Worm (Caenorhabditis elegans) whole organism, young adult: Measurements from ENCODE around the gene flp-16.

Experiments
- C17E4.6 ChIP-seq: fragments of 200-800 bp; sonication (Bioruptor generic); IDR thresholded peaks from 2 replicates; pipeline ENCODE4 v1.3.6; 2022; ENCODE audit warnings: missing genetic modification reagents, missing genetic modification characterization, missing compliant biosample characterization
- F23B12.7 ChIP-seq: sonication (generic microtip); optimal IDR thresholded peaks from 2 replicates; lab custom pipeline; 2017; ENCODE audit warnings: missing genetic modification characterization, mild to moderate bottlenecking, missing compliant biosample characterization, antibody characterized with exemption, moderate library complexity; ENCODE audit not compliant: insufficient read depth
- F33H1.4 ChIP-seq: fragments of 200-800 bp; sonication (Bioruptor generic); IDR thresholded peaks from 2 replicates; pipeline ENCODE4 v1.3.6; 2022; ENCODE audit warnings: missing genetic modification reagents, missing genetic modification characterization, missing compliant biosample characterization
- F39B2.1 ChIP-seq: fragments of 200-800 bp; sonication (Bioruptor generic); IDR thresholded peaks from 2 replicates; pipeline ENCODE4 v1.3.6; 2022; ENCODE audit warnings: missing genetic modification reagents, missing genetic modification characterization, missing compliant biosample characterization
- F49E8.2 ChIP-seq: sonication (generic microtip); optimal IDR thresholded peaks from 3 replicates; lab custom pipeline; 2017; ENCODE audit warnings: missing genetic modification characterization, mild to moderate bottlenecking, missing compliant biosample characterization, antibody characterized with exemption, moderate library complexity; ENCODE audit not compliant: insufficient read depth
- F57C9.4 ChIP-seq: sonication (generic microtip); optimal IDR thresholded peaks from 2 replicates; lab custom pipeline; 2017; ENCODE audit warnings: mild to moderate bottlenecking, missing genetic modification characterization, missing compliant biosample characterization
- K12H6.12 ChIP-seq: fragments of 200-800 bp; sonication (Bioruptor generic); optimal IDR thresholded peaks from 2 replicates; lab custom pipeline; 2018; ENCODE audit warnings: mild to moderate bottlenecking, missing genetic modification characterization, missing compliant biosample characterization
- T26A5.8 ChIP-seq: sonication (generic microtip); optimal IDR thresholded peaks from 2 replicates; lab custom pipeline; 2016; ENCODE audit warnings: missing genetic modification characterization, missing compliant biosample characterization
- Y53F4B.3 ChIP-seq: fragments of 200-800 bp; sonication (Bioruptor generic); IDR thresholded peaks from 2 replicates; pipeline ENCODE4 v1.3.6; 2022; ENCODE audit warnings: missing genetic modification reagents, missing genetic modification characterization, missing compliant biosample characterization
- Y53G8AR.9 ChIP-seq: fragments of 200-800 bp; sonication (Bioruptor generic); conservative IDR thresholded peaks from 2 replicates; pipeline ENCODE4 v1.3.6; 2022; ENCODE audit warnings: missing genetic modification reagents, missing genetic modification characterization, missing compliant biosample characterization
- Y67H2A.10 ChIP-seq: fragments of 200-800 bp; sonication (Bioruptor generic); conservative IDR thresholded peaks from 2 replicates; pipeline ENCODE4 v1.3.6; 2022; ENCODE audit warnings: missing genetic modification reagents, missing genetic modification characterization, missing compliant biosample characterization
- ZK185.1 ChIP-seq: sonication (generic microtip); optimal IDR thresholded peaks from 2 replicates; lab custom pipeline; 2016; ENCODE audit warnings: mild to moderate bottlenecking, missing genetic modification characterization, missing compliant biosample characterization; ENCODE audit not compliant: poor library complexity, severe bottlenecking
- athp-1 ChIP-seq: sonication (generic microtip); optimal IDR thresholded peaks from 2 replicates; lab custom pipeline; 2017; ENCODE audit warnings: mild to moderate bottlenecking, missing genetic modification characterization, missing compliant biosample characterization
- attf-3 ChIP-seq: fragments of 200-800 bp; sonication (Bioruptor generic); conservative IDR thresholded peaks from 2 replicates; pipeline ENCODE4 v1.3.6; 2022; ENCODE audit warnings: missing genetic modification reagents, missing genetic modification characterization, missing compliant biosample characterization
- bed-1 ChIP-seq: fragments of 200-800 bp; sonication (Bioruptor generic); IDR thresholded peaks from 2 replicates; pipeline ENCODE4 v1.3.6; 2022; ENCODE audit warnings: missing genetic modification reagents, missing genetic modification characterization, missing compliant biosample characterization
- bed-2 ChIP-seq: fragments of 200-800 bp; sonication (Bioruptor generic); IDR thresholded peaks from 2 replicates; pipeline ENCODE4 v1.3.6; 2022; ENCODE audit warnings: missing genetic modification reagents, missing genetic modification characterization, missing compliant biosample characterization
- cebp-1 ChIP-seq, 2 experiments: fragments of 200-800 bp in 1 of 2; sonication (Bioruptor generic) in 1 of 2; sonication (generic microtip) in 1 of 2; IDR thresholded peaks in 1 of 2; optimal IDR thresholded peaks in 1 of 2; 2 replicates each; pipeline versions ENCODE4 v1.3.6 to Lab custom; 2017 to 2022; ENCODE audit warnings: missing compliant biosample characterization in 2 of 2, missing genetic modification characterization in 2 of 2, mild to moderate bottlenecking in 1 of 2, missing genetic modification reagents in 1 of 2, moderate library complexity in 1 of 2
- ceh-27 ChIP-seq: fragments of 200-800 bp; sonication (Bioruptor generic); optimal IDR thresholded peaks from 2 replicates; lab custom pipeline; 2018; ENCODE audit warnings: mild to moderate bottlenecking, missing genetic modification characterization, moderate library complexity, missing compliant biosample characterization
- ceh-40 ChIP-seq: fragments of 200-800 bp; sonication (Bioruptor generic); IDR thresholded peaks from 2 replicates; pipeline ENCODE4 v1.3.6; 2022; ENCODE audit warnings: missing genetic modification characterization, missing compliant biosample characterization
- ceh-58 ChIP-seq: fragments of 200-800 bp; sonication (Bioruptor generic); IDR thresholded peaks from 2 replicates; pipeline ENCODE4 v1.3.6; 2022; ENCODE audit warnings: missing genetic modification characterization, missing compliant biosample characterization
- dpff-1 ChIP-seq: sonication (generic microtip); optimal IDR thresholded peaks from 2 replicates; lab custom pipeline; 2017; ENCODE audit warnings: mild to moderate bottlenecking, missing genetic modification characterization, missing compliant biosample characterization
- dpl-1 ChIP-seq: fragments of 150-350 bp; optimal IDR thresholded peaks from 2 replicates; lab custom pipeline; 2014; ENCODE audit warnings: missing biosample characterization, missing genetic modification reagents, missing genetic modification characterization
- efl-1 ChIP-seq: fragments of 150-350 bp; optimal IDR thresholded peaks from 2 replicates; lab custom pipeline; 2014; ENCODE audit warnings: missing biosample characterization, missing genetic modification reagents, missing genetic modification characterization
- egl-44 ChIP-seq: fragments of 200-800 bp; sonication (Bioruptor generic); IDR thresholded peaks from 2 replicates; pipeline ENCODE4 v1.3.6; 2022; ENCODE audit warnings: missing genetic modification reagents, missing genetic modification characterization, missing compliant biosample characterization
- hlh-12 ChIP-seq: sonication (generic microtip); optimal IDR thresholded peaks from 2 replicates; lab custom pipeline; 2016; ENCODE audit warnings: missing genetic modification characterization, missing compliant biosample characterization
- hmg-1.2 ChIP-seq: fragments of 200-800 bp; sonication (Bioruptor generic); IDR thresholded peaks from 2 replicates; pipeline ENCODE4 v1.3.6; 2022; ENCODE audit warnings: missing genetic modification reagents, missing genetic modification characterization, missing compliant biosample characterization
- lag-1 ChIP-seq: fragments of 200-800 bp; sonication (Bioruptor generic); IDR thresholded peaks from 2 replicates; pipeline ENCODE4 v1.3.6; 2022; ENCODE audit warnings: missing genetic modification reagents, missing genetic modification characterization, missing compliant biosample characterization
- let-526 ChIP-seq: fragments of 200-800 bp; sonication (Bioruptor generic); IDR thresholded peaks from 2 replicates; pipeline ENCODE4 v1.3.6; 2022; ENCODE audit warnings: missing genetic modification reagents, missing genetic modification characterization, missing compliant biosample characterization
- let-607 ChIP-seq, 2 experiments: fragments of 200-800 bp in 1 of 2; sonication (Bioruptor generic) in 1 of 2; sonication (generic microtip) in 1 of 2; optimal IDR thresholded peaks; 2 replicates each; lab custom pipeline; 2016 to 2018; ENCODE audit warnings: mild to moderate bottlenecking in 2 of 2, missing compliant biosample characterization in 2 of 2, missing genetic modification characterization in 2 of 2, moderate library complexity in 2 of 2, missing genotype in 1 of 2
- lin-26 ChIP-seq: fragments of 200-800 bp; sonication (Bioruptor generic); IDR thresholded peaks from 2 replicates; pipeline ENCODE4 v1.3.6; 2022; ENCODE audit warnings: missing genetic modification reagents, missing genetic modification characterization, missing compliant biosample characterization
- lin-54 ChIP-seq: fragments of 200-800 bp; sonication (Bioruptor generic); optimal IDR thresholded peaks from 2 replicates; lab custom pipeline; 2018; ENCODE audit warnings: mild to moderate bottlenecking, missing genetic modification characterization, missing compliant biosample characterization
- madf-3 ChIP-seq: fragments of 200-800 bp; sonication (Bioruptor generic); IDR thresholded peaks from 2 replicates; pipeline ENCODE4 v1.3.6; 2022; ENCODE audit warnings: missing genetic modification reagents, missing genetic modification characterization, missing compliant biosample characterization
- nfya-2 ChIP-seq: fragments of 200-800 bp; sonication (Bioruptor generic); IDR thresholded peaks from 2 replicates; pipeline ENCODE4 v1.3.6; 2022; ENCODE audit warnings: missing genetic modification reagents, missing genetic modification characterization, missing compliant biosample characterization
- nhr-80 ChIP-seq: sonication (generic microtip); optimal IDR thresholded peaks from 2 replicates; lab custom pipeline; 2016; ENCODE audit warnings: missing genetic modification characterization, missing compliant biosample characterization
- nhr-90 ChIP-seq: sonication (generic microtip); optimal IDR thresholded peaks from 2 replicates; lab custom pipeline; 2016; ENCODE audit warnings: missing genotype, mild to moderate bottlenecking, missing genetic modification characterization, missing compliant biosample characterization
- sdz-38 ChIP-seq: sonication (generic microtip); optimal IDR thresholded peaks from 2 replicates; lab custom pipeline; 2016; ENCODE audit warnings: missing genotype, missing genetic modification characterization, missing compliant biosample characterization
- sea-2 ChIP-seq: fragments of 200-800 bp; sonication (Bioruptor generic); IDR thresholded peaks from 2 replicates; pipeline ENCODE4 v1.3.6; 2022; ENCODE audit warnings: missing genetic modification characterization, missing compliant biosample characterization
- snpc-1.1 ChIP-seq: sonication (generic microtip); optimal IDR thresholded peaks from 2 replicates; lab custom pipeline; 2017; ENCODE audit warnings: missing genetic modification characterization, mild to moderate bottlenecking, missing compliant biosample characterization, antibody characterized with exemption, moderate library complexity, missing genotype, missing genetic modification reagents; ENCODE audit not compliant: insufficient read depth
- snpc-4 ChIP-seq, 5 experiments: fragments of 150-350 bp in 1 of 5; sonication (generic microtip) in 4 of 5; optimal IDR thresholded peaks; 2 replicates each; lab custom pipeline; 2014 to 2018; ENCODE audit warnings: missing genetic modification characterization in 5 of 5, missing biosample characterization in 3 of 5, antibody characterized with exemption in 2 of 5, mild to moderate bottlenecking in 2 of 5, missing compliant biosample characterization in 2 of 5, missing genotype in 2 of 5, moderate library complexity in 2 of 5, missing genetic modification reagents in 1 of 5
- sptf-2 ChIP-seq: fragments of 200-800 bp; sonication (Bioruptor generic); optimal IDR thresholded peaks from 2 replicates; lab custom pipeline; 2018; ENCODE audit warnings: mild to moderate bottlenecking, missing genetic modification characterization, missing compliant biosample characterization
- zfh-2 ChIP-seq: fragments of 200-800 bp; sonication (Bioruptor generic); conservative IDR thresholded peaks from 2 replicates; pipeline ENCODE4 v1.3.6; 2022; ENCODE audit warnings: missing genetic modification reagents, missing genetic modification characterization, missing compliant biosample characterization
- ztf-18 ChIP-seq: sonication (generic microtip); optimal IDR thresholded peaks from 2 replicates; lab custom pipeline; 2016; ENCODE audit warnings: missing genotype, mild to moderate bottlenecking, missing genetic modification characterization, missing compliant biosample characterization
- ztf-3 ChIP-seq: fragments of 200-800 bp; sonication (Bioruptor generic); optimal IDR thresholded peaks from 2 replicates; lab custom pipeline; 2018; ENCODE audit warnings: mild to moderate bottlenecking, missing genetic modification characterization, missing compliant biosample characterization

The flp-16 gene

DNA sequence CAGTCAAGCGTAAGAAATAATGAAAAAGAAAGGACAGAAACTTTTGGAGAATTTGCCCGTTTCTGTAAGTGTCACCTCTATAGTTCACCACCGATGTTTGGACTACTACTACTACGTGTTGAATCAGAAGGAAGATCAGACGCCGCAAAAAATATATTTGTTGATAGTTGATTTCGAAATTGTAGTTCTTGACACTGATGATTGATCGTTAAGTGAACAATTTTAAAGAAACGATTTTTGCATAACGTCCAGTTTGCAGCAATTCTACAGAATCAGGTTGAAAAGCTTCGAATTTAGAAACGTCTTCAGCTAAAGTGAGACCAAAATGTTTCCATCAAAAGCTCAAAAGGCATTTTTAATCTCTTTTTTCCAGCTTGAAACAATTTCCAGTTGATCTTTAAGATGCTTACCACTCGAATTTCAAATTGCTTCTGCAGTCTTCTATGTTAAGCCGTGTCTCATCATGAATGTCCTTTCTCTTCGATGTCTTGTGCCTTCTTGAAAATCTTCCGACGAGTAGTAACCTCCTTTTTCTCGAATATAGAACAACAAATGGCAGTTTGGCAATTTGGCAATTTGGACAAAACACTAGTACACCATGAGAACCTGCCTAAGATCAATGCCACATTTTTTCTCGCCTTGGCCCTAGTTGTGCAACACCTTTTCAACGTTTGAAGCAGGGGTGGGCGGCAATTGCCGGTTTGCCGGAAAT, 39.2 kb upstream of the flp-16 start:
- TF ChIP-seq snpc-1.1 (tag; lab: Kevin White, UChicago) (peak; percentile 3), Y53G8AR.9 (0 out of 2 replicates have a peak, but pooled peaks have one; percentile 7), sdz-38 (tag; lab: Kevin White, UChicago) (no peak), F33H1.4 (GFP tag; lab: Robert Waterston, UW) (no peak)

DNA sequence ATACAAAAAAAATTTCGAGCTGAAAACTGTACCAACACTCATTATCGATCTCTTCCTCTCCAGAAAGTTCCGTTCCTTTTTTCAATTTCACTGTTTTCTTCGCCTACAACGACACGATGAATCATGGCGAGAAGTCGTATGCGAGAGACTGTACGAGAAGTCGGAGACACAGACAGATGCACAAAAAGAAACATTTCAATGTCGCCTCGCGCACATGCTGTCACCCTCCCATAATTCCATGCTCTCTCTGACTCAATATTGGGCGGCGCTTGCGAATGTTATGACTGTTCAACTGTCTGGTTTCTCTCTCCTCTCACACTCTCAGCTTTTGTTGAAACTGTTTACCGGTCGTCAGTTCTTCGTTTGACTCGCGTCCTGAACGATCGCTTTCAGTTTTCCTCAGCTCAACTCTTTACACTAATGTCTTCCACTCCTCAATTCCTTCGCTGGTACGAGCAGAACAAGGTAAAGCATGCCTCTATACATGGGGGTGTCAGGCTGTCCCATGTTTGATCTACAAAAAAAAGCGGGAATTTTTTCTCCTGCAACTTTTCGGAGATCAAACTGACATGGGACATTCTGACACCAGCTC, 38.3 kb upstream of the flp-16 start:
- TF ChIP-seq ztf-18 (tag; lab: Kevin White, UChicago) (no peak), ztf-3 (no peak), snpc-4 (GFP tag; optimal IDR thresholded peaks at IDR 0.05; lab: Kevin White, UChicago) (no peak), snpc-4 (tag; optimal IDR thresholded peaks at IDR 0.05; lab: Kevin White, UChicago) (no peak), Y53F4B.3 (GFP tag; lab: Robert Waterston, UW) (no peak), T26A5.8 (tag; lab: Kevin White, UChicago) (no peak), F23B12.7 (tag; lab: Kevin White, UChicago) (no peak), efl-1 (GFP tag; lab: Kevin White, UChicago) (no peak), let-526 (no peak), sptf-2 (GFP tag; lab: Kevin White, UChicago) (no peak), cebp-1 (GFP tag; IDR thresholded peaks at IDR 0.05; lab: Robert Waterston, UW) (no peak), cebp-1 (tag; optimal IDR thresholded peaks at IDR 0.05; lab: Kevin White, UChicago) (peak; percentile 40), sea-2 (GFP tag; lab: Robert Waterston, UW) (no peak), nfya-2 (GFP tag; lab: Robert Waterston, UW) (no peak), ZK185.1 (tag; lab: Kevin White, UChicago) (no peak), let-607 (tag; optimal IDR thresholded peaks at IDR 0.05; lab: Kevin White, UChicago) (no peak), athp-1 (tag; lab: Kevin White, UChicago) (no peak), hmg-1.2 (GFP tag; lab: Robert Waterston, UW) (peak; percentile 69; the same call in 1 of the 2 replicates), lag-1 (GFP tag; lab: Robert Waterston, UW) (no peak), bed-2 (GFP tag; lab: Robert Waterston, UW) (no peak), egl-44 (GFP tag; lab: Robert Waterston, UW) (no peak; the same call in 1 of the 2 replicates), dpff-1 (tag; lab: Kevin White, UChicago) (no peak), attf-3 (GFP tag; lab: Robert Waterston, UW) (no peak), Y67H2A.10 (no peak), F39B2.1 (GFP tag; lab: Robert Waterston, UW) (no peak), ceh-58 (no peak), F49E8.2 (tag; lab: Kevin White, UChicago) (no peak), lin-26 (GFP tag; lab: Robert Waterston, UW) (no peak), nhr-90 (tag; lab: Kevin White, UChicago) (no peak), dpl-1 (GFP tag; lab: Kevin White, UChicago) (no peak), ceh-27 (GFP tag; lab: Kevin White, UChicago) (no peak), C17E4.6 (GFP tag; lab: Robert Waterston, UW) (no peak), nhr-80 (no peak), F57C9.4 (tag; lab: Kevin White, UChicago) (no peak), bed-1 (GFP tag; lab: Robert Waterston, UW) (no peak), snpc-1.1 (tag; lab: Kevin White, UChicago) (no peak), K12H6.12 (tag; lab: Kevin White, UChicago) (peak; percentile 42), lin-54 (GFP tag; lab: Kevin White, UChicago) (peak; percentile 8), madf-3 (0 out of 2 replicates have a peak, but pooled peaks have one; percentile 35), ceh-40 (GFP tag; lab: Robert Waterston, UW) (no peak), zfh-2 (peak; percentile 47; the same call in 1 of the 2 replicates), hlh-12 (no peak)
